Fruit fly (Drosophila melanogaster): ENCODE data around the gene VhaPPA1-1.
A peak's percentile ranks its signal among the peaks of the same experiment; 100 is the strongest.

The VhaPPA1-1 gene

DNA sequence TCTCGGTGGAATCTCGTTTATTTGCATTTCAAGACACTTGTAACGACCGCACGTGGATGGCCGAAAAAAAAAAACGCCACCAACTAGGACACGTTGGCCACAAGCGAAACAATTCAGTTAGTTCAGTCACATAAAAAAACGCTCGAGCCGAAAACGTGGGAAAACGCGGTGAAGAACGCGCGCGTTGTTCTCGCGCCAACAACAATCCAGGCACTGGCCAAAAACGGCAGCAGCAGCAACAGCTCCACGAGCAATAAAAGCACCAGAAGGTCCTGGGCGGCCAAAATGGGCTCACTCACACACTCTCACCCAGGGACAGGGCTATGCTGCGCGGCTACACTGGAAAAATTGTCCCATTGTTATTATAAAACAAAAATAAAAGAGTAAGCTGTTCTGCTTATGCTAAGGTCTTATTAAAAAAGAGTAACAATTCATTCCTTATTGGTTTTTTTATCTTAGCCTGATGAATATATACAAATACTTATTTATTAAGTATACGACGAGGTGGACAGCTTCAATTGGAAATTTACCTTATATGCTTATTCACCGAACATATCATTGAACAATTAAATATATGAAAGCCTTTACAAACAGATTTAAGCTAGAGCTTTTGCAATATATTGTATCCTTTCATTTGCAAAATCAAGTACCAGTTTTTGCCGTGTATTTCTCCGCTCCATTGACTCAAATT is 28.4 kb downstream of the VhaPPA1-1 start, which contains the start of gene btsz (continued):
- TF ChIP-seq sug (tag; optimal IDR thresholded peaks at IDR 0.05) (peak; percentile 58), E2f2 (GFP tag; IDR thresholded peaks at IDR 0.05) (no peak), Meics (GFP tag; optimal IDR thresholded peaks at IDR 0.05) (peak; percentile 79), corto (GFP tag; optimal IDR thresholded peaks at IDR 0.05) (no peak), CG4328 (GFP tag; optimal IDR thresholded peaks at IDR 0.05) (peak; percentile 31), CG2120 (GFP tag; optimal IDR thresholded peaks at IDR 0.05) (peak; percentile 70), CG14860 (GFP tag; IDR thresholded peaks at IDR 0.05; ENCODE audit: partially characterized antibody) (no peak), CG11085 (GFP tag; IDR thresholded peaks at IDR 0.05) (no peak), CG6683 (GFP tag; optimal IDR thresholded peaks at IDR 0.05) (peak; percentile 43), CG13624 (GFP tag; optimal IDR thresholded peaks at IDR 0.05) (peak; percentile 6), fd3F (GFP tag; optimal IDR thresholded peaks at IDR 0.05) (peak; percentile 35), hth (optimal IDR thresholded peaks at IDR 0.05) (no peak), Abd-B (GFP tag; optimal IDR thresholded peaks at IDR 0.05) (peak; percentile 6), ham (GFP tag; IDR thresholded peaks at IDR 0.05) (no peak), Fer2 (tag; optimal IDR thresholded peaks at IDR 0.05) (peak; percentile 19), Hr3 (GFP tag; optimal IDR thresholded peaks at IDR 0.05) (peak; percentile 18), CG17361 (GFP tag; IDR thresholded peaks at IDR 0.05) (peak; percentile 69; the same call in 2 of the 3 replicates), CG18619 (GFP tag; optimal IDR thresholded peaks at IDR 0.05) (peak; percentile 59), ab (GFP tag; optimal IDR thresholded peaks at IDR 0.05) (no peak), CG8281 (tag; optimal IDR thresholded peaks at IDR 0.05) (peak; percentile 11), CG7556 (GFP tag; optimal IDR thresholded peaks at IDR 0.05) (peak; percentile 86), CG18599 (GFP tag; optimal IDR thresholded peaks at IDR 0.05) (peak; percentile 78), Dbx (GFP tag; IDR thresholded peaks at IDR 0.05) (0 out of 3 replicates have a peak, but pooled peaks have one; percentile 24), Sox102F (GFP tag; optimal IDR thresholded peaks at IDR 0.05) (peak; percentile 33), CG13296 (GFP tag; optimal IDR thresholded peaks at IDR 0.05) (peak; percentile 64), Xbp1 (GFP tag; optimal IDR thresholded peaks at IDR 0.05) (peak; percentile 23), Elba2 (GFP tag; optimal IDR thresholded peaks at IDR 0.05) (no peak), CG30403 (GFP tag; optimal IDR thresholded peaks at IDR 0.05) (peak; percentile 66), CG18476 (GFP tag; optimal IDR thresholded peaks at IDR 0.05) (peak; percentile 23), trem (tag; optimal IDR thresholded peaks at IDR 0.05) (no peak), ATbp (GFP tag; optimal IDR thresholded peaks at IDR 0.05) (peak; percentile 18), exex (tag; optimal IDR thresholded peaks at IDR 0.05) (peak; percentile 15), CG12104 (GFP tag; optimal IDR thresholded peaks at IDR 0.05) (peak; percentile 35), CG6272 (GFP tag; IDR thresholded peaks at IDR 0.05) (no peak), dmrt99B (tag; optimal IDR thresholded peaks at IDR 0.05) (peak; percentile 75), CG9609 (GFP tag; optimal IDR thresholded peaks at IDR 0.05) (no peak), CG1603 (tag; optimal IDR thresholded peaks at IDR 0.05) (no peak), CG3281 (GFP tag; optimal IDR thresholded peaks at IDR 0.05) (peak; percentile 68), Dip3 (GFP tag; optimal IDR thresholded peaks at IDR 0.05) (peak; percentile 17), lab (GFP tag; optimal IDR thresholded peaks at IDR 0.05) (peak; percentile 75), Hand (GFP tag; optimal IDR thresholded peaks at IDR 0.05) (peak; percentile 69), PHDP (tag; optimal IDR thresholded peaks at IDR 0.05) (peak; percentile 27), CrebB (tag; optimal IDR thresholded peaks at IDR 0.05) (no peak), MESR4 (GFP tag; optimal IDR thresholded peaks at IDR 0.05) (no peak), NfI (GFP tag; optimal IDR thresholded peaks at IDR 0.05) (peak; percentile 14), lov (optimal IDR thresholded peaks at IDR 0.05) (no peak), lov (GFP tag; IDR thresholded peaks at IDR 0.05) (0 out of 3 replicates have a peak, but pooled peaks have one; percentile 19), Max (GFP tag; optimal IDR thresholded peaks at IDR 0.05) (peak; percentile 12), CG14014 (GFP tag; IDR thresholded peaks at IDR 0.05) (no peak)

All from whole organism, embryonic.